Worm (Caenorhabditis elegans): ENCODE data around the gene fbxb-84.
"Not testable (repeated sequence)": the region's sequence is repeated elsewhere in the genome, so short reads cannot be mapped to it uniquely, and the experiment has no call there.

ce11 chrIII:121983-122449 lies 24.3 kb downstream of the fbxb-84 start, which contains the start of gene C29F9.12:
- TF ChIP-seq C08G9.2 (tag; optimal IDR thresholded peaks at IDR 0.05); hlh-13 (GFP tag; optimal IDR thresholded peaks at IDR 0.05); ref-2 (tag; optimal IDR thresholded peaks at IDR 0.05); lim-6 (tag; optimal IDR thresholded peaks at IDR 0.05); ama-1 (optimal IDR thresholded peaks at IDR 0.05); ceh-19 (GFP tag; optimal IDR thresholded peaks at IDR 0.05); K02D7.2 (tag; optimal IDR thresholded peaks at IDR 0.05); elt-2 (tag; optimal IDR thresholded peaks at IDR 0.05); ceh-34 (tag; optimal IDR thresholded peaks at IDR 0.05): not testable (repeated sequence)
